Worm (Caenorhabditis elegans): ENCODE results near the gene str-159.

str-159 gene

DNA sequence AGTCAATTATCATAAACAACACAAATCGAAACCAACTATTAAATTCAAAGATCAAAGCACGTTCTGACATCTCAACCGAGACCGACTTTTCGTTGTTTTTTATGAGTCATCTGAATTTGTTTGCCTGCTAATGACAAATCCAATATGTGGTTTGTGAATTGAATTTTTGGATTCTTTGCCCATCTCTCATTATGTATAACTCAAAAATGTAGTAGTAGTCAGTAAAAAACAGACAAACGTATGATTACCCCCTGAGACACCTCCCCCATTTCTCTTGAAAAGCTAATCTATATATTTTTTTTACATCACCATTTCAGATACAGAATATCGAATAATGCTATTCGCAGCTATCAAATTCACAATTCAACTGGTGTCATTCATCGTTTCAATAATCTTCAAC lies 36.6 kb downstream of the str-159 start, which contains the start of gene str-169:
TSS of gene str-169 (plus strand) at position 301 of the 400 bp plus-strand sequence.
- TF ChIP-seq pha-4 (tag; optimal IDR thresholded peaks at IDR 0.05) (no peak), nhr-12 (tag; optimal IDR thresholded peaks at IDR 0.05) (no peak), nfya-1 (tag; optimal IDR thresholded peaks at IDR 0.05; ENCODE audit: insufficient read depth) (no peak)

DNA sequence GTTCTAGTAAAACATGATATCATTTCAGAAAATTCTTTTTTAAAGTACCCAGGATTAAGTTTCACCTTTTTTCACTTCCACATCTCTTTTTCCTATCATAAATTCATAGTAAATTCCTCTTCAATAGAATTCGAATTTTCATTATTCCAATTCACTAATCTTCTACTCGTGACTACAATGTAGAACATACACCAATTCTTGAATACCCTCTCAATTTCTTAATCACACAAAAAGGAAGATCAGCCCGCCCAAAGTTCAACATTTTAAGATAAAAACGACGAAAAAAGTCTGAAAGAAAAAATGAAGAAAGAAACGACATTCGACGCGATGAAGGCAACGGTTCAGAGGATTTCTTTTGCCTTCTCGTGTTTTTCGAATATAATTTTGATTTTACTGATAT lies 44.7 kb downstream of the str-159 start, which contains the start of gene str-163:
TSS of gene str-163 (plus strand) at position 301 of the 400 bp plus-strand sequence.
- TF ChIP-seq nhr-28 (tag; optimal IDR thresholded peaks at IDR 0.05) = no peak
- TF ChIP-seq nhr-237 (tag; optimal IDR thresholded peaks at IDR 0.05) = no peak
- TF ChIP-seq nhr-23 (tag; optimal IDR thresholded peaks at IDR 0.05) = no peak
- no peak for TF ChIP-seq ZK546.5 (tag; optimal IDR thresholded peaks at IDR 0.05)
- no peak for TF ChIP-seq nhr-25 (tag; optimal IDR thresholded peaks at IDR 0.05)
- TF ChIP-seq lin-15B (tag; optimal IDR thresholded peaks at IDR 0.05) = no peak
- no peak for TF ChIP-seq egl-27 (tag; optimal IDR thresholded peaks at IDR 0.05)
- no peak for TF ChIP-seq egl-5 (tag; optimal IDR thresholded peaks at IDR 0.05)
- no peak for TF ChIP-seq hmg-11 (tag; optimal IDR thresholded peaks at IDR 0.05)
